Worm (Caenorhabditis elegans): Measurements from ENCODE around the gene F59F4.3.
A peak's percentile ranks its signal among the peaks of the same experiment; 100 is the strongest.

The F59F4.3 gene

ce11 chrX:15860556-15861008 is 13.2 kb upstream of the F59F4.3 start, which contains the start of gene F53H4.6:
Gene F53H4.6, minus strand, starts transcription at chrX:15860606.
- peak; percentile 44 for TF ChIP-seq pax-3 (tag; optimal IDR thresholded peaks at IDR 0.05)
- TF ChIP-seq snu-23 (GFP tag; optimal IDR thresholded peaks at IDR 0.05): peak; percentile 47
- peak; percentile 81 for TF ChIP-seq mab-9 (GFP tag; IDR thresholded peaks at IDR 0.05)
- peak; percentile 38 to 41 for TF ChIP-seq lin-35 (GFP tag; optimal IDR thresholded peaks at IDR 0.05)
- peak; percentile 58 for TF ChIP-seq grh-1 (GFP tag; IDR thresholded peaks at IDR 0.05)
- TF ChIP-seq lin-15B (tag; optimal IDR thresholded peaks at IDR 0.05): peak; percentile 42
- peak; percentile 66 for TF ChIP-seq nhr-71 (tag; optimal IDR thresholded peaks at IDR 0.05)
- TF ChIP-seq F16B12.6 (tag; optimal IDR thresholded peaks at IDR 0.05): no peak
- no peak for TF ChIP-seq ceh-63 (GFP tag; optimal IDR thresholded peaks at IDR 0.05)
- TF ChIP-seq nhr-12 (tag; optimal IDR thresholded peaks at IDR 0.05): no peak
- TF ChIP-seq fkh-8 (tag; optimal IDR thresholded peaks at IDR 0.05): peak; percentile 46
- peak; percentile 63 for TF ChIP-seq dsc-1 (tag; optimal IDR thresholded peaks at IDR 0.05)
- peak; percentile 3 for TF ChIP-seq lir-3 (tag; optimal IDR thresholded peaks at IDR 0.05; ENCODE audit: poor library complexity)
- peak; percentile 67 for TF ChIP-seq unc-86 (tag; optimal IDR thresholded peaks at IDR 0.05)
- TF ChIP-seq pqm-1 (tag; optimal IDR thresholded peaks at IDR 0.05): no peak
- TF ChIP-seq nhr-47 (tag; optimal IDR thresholded peaks at IDR 0.05): peak; percentile 69
- no peak for TF ChIP-seq hlh-4 (tag; optimal IDR thresholded peaks at IDR 0.05)
- no peak for TF ChIP-seq mep-1 (tag; optimal IDR thresholded peaks at IDR 0.05)
- peak; percentile 13 to 54 for TF ChIP-seq lsy-2 (tag; optimal IDR thresholded peaks at IDR 0.05)
- TF ChIP-seq efl-1 (optimal IDR thresholded peaks at IDR 0.05): peak; percentile 55 to 89
- TF ChIP-seq efl-1 (GFP tag; optimal IDR thresholded peaks at IDR 0.05 in 1 of 2): peak; percentile 38 to 76
- TF ChIP-seq xbp-1 (tag; optimal IDR thresholded peaks at IDR 0.05): peak; percentile 43
- TF ChIP-seq zip-4 (GFP tag; optimal IDR thresholded peaks at IDR 0.05): peak; percentile 28
- peak; percentile 15 for TF ChIP-seq jun-1 (tag; optimal IDR thresholded peaks at IDR 0.05)
- peak; percentile 72 for TF ChIP-seq isw-1 (GFP tag; IDR thresholded peaks at IDR 0.05)
- TF ChIP-seq ceh-82 (tag; optimal IDR thresholded peaks at IDR 0.05): no peak
- no peak for TF ChIP-seq sox-4 (tag; optimal IDR thresholded peaks at IDR 0.05)
- no peak for TF ChIP-seq nhr-76 (tag; optimal IDR thresholded peaks at IDR 0.05)
- TF ChIP-seq nhr-19 (GFP tag; conservative IDR thresholded peaks at IDR 0.05): peak; percentile 74
- TF ChIP-seq nhr-85 (tag): peak; percentile 34
- peak; percentile 22 to 62 (median 23) for TF ChIP-seq dpl-1 (GFP tag; optimal IDR thresholded peaks at IDR 0.05)
- TF ChIP-seq lin-13 (GFP tag; optimal IDR thresholded peaks at IDR 0.05): no peak
- no peak for TF ChIP-seq efl-3 (GFP tag; optimal IDR thresholded peaks at IDR 0.05)
- TF ChIP-seq rnt-1 (tag; optimal IDR thresholded peaks at IDR 0.05): peak; percentile 42
- no peak for TF ChIP-seq mdl-1 (tag; optimal IDR thresholded peaks at IDR 0.05)
- peak; percentile 41 for TF ChIP-seq tbx-2 (tag; optimal IDR thresholded peaks at IDR 0.05)
- no peak for TF ChIP-seq vab-15 (tag; optimal IDR thresholded peaks at IDR 0.05)
- no peak for TF ChIP-seq egl-13 (tag; optimal IDR thresholded peaks at IDR 0.05)
- peak; percentile 78 for TF ChIP-seq ceh-88 (GFP tag; IDR thresholded peaks at IDR 0.05)
- TF ChIP-seq swsn-7 (tag; optimal IDR thresholded peaks at IDR 0.05): peak; percentile 42
- TF ChIP-seq nhr-20 (tag; optimal IDR thresholded peaks at IDR 0.05): peak; percentile 24

ce11 chrX:15856853-15857252 is 9.5 kb upstream of the F59F4.3 start, which contains the start of gene F53H4.2:
Gene F53H4.2, plus strand, starts transcription at chrX:15857153.
- no peak for TF ChIP-seq sup-37 (GFP tag; optimal IDR thresholded peaks at IDR 0.05)
- no peak for TF ChIP-seq nhr-84 (tag; optimal IDR thresholded peaks at IDR 0.05)
- TF ChIP-seq dsc-1 (tag; optimal IDR thresholded peaks at IDR 0.05): no peak
- no peak for TF ChIP-seq mab-9 (GFP tag; IDR thresholded peaks at IDR 0.05)
- TF ChIP-seq nhr-85 (tag): no peak
- no peak for TF ChIP-seq lin-35 (GFP tag; optimal IDR thresholded peaks at IDR 0.05)
- no peak for TF ChIP-seq dpl-1 (GFP tag; optimal IDR thresholded peaks at IDR 0.05)
- TF ChIP-seq C04F5.9 (tag; optimal IDR thresholded peaks at IDR 0.05): no peak
- TF ChIP-seq xbp-1 (tag; optimal IDR thresholded peaks at IDR 0.05): no peak
- TF ChIP-seq skn-1 (tag; optimal IDR thresholded peaks at IDR 0.05): no peak
- TF ChIP-seq ceh-8 (GFP tag; optimal IDR thresholded peaks at IDR 0.05): no peak
- TF ChIP-seq lin-39 (tag; optimal IDR thresholded peaks at IDR 0.05): no peak
